Worm (Caenorhabditis elegans): ENCODE measurements around the gene nhr-21.

Gene nhr-21

DNA sequence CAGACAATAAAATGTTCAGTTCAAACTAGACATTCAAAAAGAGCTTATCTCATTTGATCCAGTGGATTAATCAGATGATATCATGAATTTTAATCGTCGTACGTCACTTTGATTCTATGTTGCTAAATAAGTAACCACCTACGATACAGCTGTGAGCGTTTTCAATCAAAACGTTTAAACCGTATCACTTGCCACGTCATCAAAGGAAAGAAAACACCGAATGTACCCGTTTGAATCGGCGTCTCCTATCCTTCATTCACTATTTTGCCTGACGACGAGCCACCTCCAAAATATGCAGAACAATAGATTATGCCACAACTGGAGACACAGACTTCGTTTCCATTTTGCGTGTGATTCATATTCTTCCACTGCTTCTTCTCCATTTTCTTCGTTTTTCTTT lies 6.8 kb downstream of the nhr-21 start:
- TF ChIP-seq B0019.2 (GFP tag; conservative IDR thresholded peaks at IDR 0.05), result no peak
- TF ChIP-seq dox-1 (GFP tag; IDR thresholded peaks at IDR 0.05), result no peak
- TF ChIP-seq C17E4.6 (GFP tag; IDR thresholded peaks at IDR 0.05), result no peak
- TF ChIP-seq attf-6 (GFP tag; IDR thresholded peaks at IDR 0.05), result no peak
- TF ChIP-seq lin-35 (GFP tag; optimal IDR thresholded peaks at IDR 0.05), result no peak
- TF ChIP-seq nhr-90 (tag; optimal IDR thresholded peaks at IDR 0.05), result no peak
- TF ChIP-seq K11D2.4 (GFP tag; IDR thresholded peaks at IDR 0.05), result no peak
- no peak for TF ChIP-seq zfh-2 (GFP tag; conservative IDR thresholded peaks at IDR 0.05)
- no peak for TF ChIP-seq sea-2 (GFP tag; IDR thresholded peaks at IDR 0.05)
- TF ChIP-seq ceh-40 (GFP tag; IDR thresholded peaks at IDR 0.05), result no peak

DNA sequence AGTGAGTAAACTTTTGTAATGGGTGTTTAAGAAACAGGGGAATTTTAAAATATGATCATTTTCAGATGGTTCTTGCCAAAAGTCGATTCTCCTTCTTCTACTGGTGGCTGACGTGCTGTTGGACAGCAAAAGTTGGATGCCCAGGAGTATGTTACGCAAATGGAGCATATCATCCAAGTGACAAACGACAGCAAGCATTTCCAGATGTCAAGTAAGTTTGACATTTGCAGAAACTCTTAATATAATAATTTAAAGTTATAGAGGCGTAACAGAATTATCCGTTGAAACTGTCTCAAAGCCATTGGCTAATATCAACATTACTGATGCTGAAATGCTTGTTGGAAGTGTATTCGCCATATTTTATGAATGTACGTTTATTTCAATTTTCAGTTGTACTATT lies 9.0 kb downstream of the nhr-21 start:
- TF ChIP-seq egrh-3 (GFP tag; IDR thresholded peaks at IDR 0.05) (no peak), efl-1 (GFP tag; optimal IDR thresholded peaks at IDR 0.05) (no peak), nhr-179 (tag; optimal IDR thresholded peaks at IDR 0.05) (no peak), xnd-1 (tag; optimal IDR thresholded peaks at IDR 0.05) (no peak), madf-8 (GFP tag; conservative IDR thresholded peaks at IDR 0.05) (no peak), K11D2.4 (GFP tag; IDR thresholded peaks at IDR 0.05) (no peak), nhr-27 (tag; optimal IDR thresholded peaks at IDR 0.05) (no peak), ceh-91 (GFP tag; IDR thresholded peaks at IDR 0.05) (no peak), hlh-12 (tag; optimal IDR thresholded peaks at IDR 0.05) (no peak), snpc-4 (GFP tag; optimal IDR thresholded peaks at IDR 0.05) (no peak), snpc-4 (tag; optimal IDR thresholded peaks at IDR 0.05) (no peak), pha-4 (tag; optimal IDR thresholded peaks at IDR 0.05) (no peak), rpc-1 (optimal IDR thresholded peaks at IDR 0.05) (no peak), rpc-1 (tag; optimal IDR thresholded peaks at IDR 0.05) (no peak)

DNA sequence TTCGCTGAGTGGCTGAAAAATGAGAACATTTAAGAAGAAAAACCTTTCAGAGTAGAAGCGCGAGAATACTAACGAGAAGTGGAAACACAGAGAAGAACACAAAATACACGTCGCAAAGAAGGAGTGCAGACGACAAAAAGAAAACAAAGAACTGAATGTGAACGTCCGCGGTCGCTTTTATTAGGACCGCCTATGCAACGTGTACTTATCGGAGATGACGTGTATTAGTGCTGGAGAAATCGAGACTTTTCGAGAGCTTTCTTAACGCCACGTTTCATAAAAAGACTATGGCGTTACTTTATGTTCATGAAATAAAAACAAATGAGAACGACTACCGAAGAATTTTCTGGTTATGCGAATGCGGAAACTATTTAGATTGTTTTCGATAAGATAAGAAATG lies 13.5 kb downstream of the nhr-21 start, which contains the start of gene hsp-4:
TSS of gene hsp-4 (minus strand) at position 139 of the 400 bp plus-strand sequence.
- peak in 1 of 2 experiments; percentile 70 for TF ChIP-seq let-607 (tag; optimal IDR thresholded peaks at IDR 0.05)
- no peak for TF ChIP-seq sea-2 (GFP tag; IDR thresholded peaks at IDR 0.05)
- TF ChIP-seq nhr-179 (tag; optimal IDR thresholded peaks at IDR 0.05), result no peak
- no peak for TF ChIP-seq somi-1 (GFP tag; optimal IDR thresholded peaks at IDR 0.05)
- TF ChIP-seq aptf-2 (GFP tag; conservative IDR thresholded peaks at IDR 0.05), result 0 out of 2 replicates have a peak, but pooled peaks have one; percentile 9
- TF ChIP-seq nfya-2 (GFP tag; IDR thresholded peaks at IDR 0.05), result no peak
- no peak for TF ChIP-seq repo-1 (tag; optimal IDR thresholded peaks at IDR 0.05)
- peak; percentile 54; the same call in 1 of the 2 replicates for TF ChIP-seq hsf-1 (GFP tag; IDR thresholded peaks at IDR 0.05)
- no peak for TF ChIP-seq madf-10 (tag; optimal IDR thresholded peaks at IDR 0.05)
- TF ChIP-seq cebp-1 (GFP tag; IDR thresholded peaks at IDR 0.05), result no peak
- TF ChIP-seq cebp-1 (tag; optimal IDR thresholded peaks at IDR 0.05), result no peak
- TF ChIP-seq chd-7 (tag; optimal IDR thresholded peaks at IDR 0.05), result no peak
- TF ChIP-seq Y53F4B.3 (GFP tag; IDR thresholded peaks at IDR 0.05), result no peak
- no peak for TF ChIP-seq hmg-1.2 (GFP tag; IDR thresholded peaks at IDR 0.05)

DNA sequence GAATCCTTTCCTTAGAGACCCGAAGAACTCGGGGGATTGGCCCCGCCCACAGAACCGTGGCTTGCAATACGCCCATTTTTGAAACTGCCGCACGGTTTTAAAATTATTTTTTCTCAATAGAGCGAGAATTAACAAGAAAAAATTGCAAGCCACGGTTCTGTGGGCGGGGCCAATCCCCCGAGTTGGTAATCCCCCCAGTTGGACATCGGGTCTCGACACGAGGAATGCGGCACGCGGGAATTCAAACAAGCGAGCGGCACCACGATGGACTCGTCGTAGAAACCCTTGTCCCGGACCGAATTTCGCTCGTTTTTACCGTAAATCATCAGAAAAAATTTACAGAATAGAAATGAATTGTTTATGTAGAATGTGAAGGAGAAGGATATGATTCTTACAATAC lies 14.0 kb downstream of the nhr-21 start:
- TF ChIP-seq ztf-18 (tag; optimal IDR thresholded peaks at IDR 0.05) (peak; percentile 30), attf-6 (GFP tag; IDR thresholded peaks at IDR 0.05) (0 out of 2 replicates have a peak, but pooled peaks have one; percentile 38), lsl-1 (GFP tag; optimal IDR thresholded peaks at IDR 0.05) (peak; percentile 65), sptf-2 (GFP tag; optimal IDR thresholded peaks at IDR 0.05) (no peak), F49E8.2 (tag; optimal IDR thresholded peaks at IDR 0.05; ENCODE audit: insufficient read depth) (peak; percentile 50), F33H1.4 (GFP tag; IDR thresholded peaks at IDR 0.05) (peak; percentile 76), madf-6 (GFP tag; IDR thresholded peaks at IDR 0.05) (peak; percentile 79), dpl-1 (GFP tag; optimal IDR thresholded peaks at IDR 0.05) (peak; percentile 40), ceh-27 (GFP tag; optimal IDR thresholded peaks at IDR 0.05) (no peak), pbrm-1 (GFP tag; IDR thresholded peaks at IDR 0.05) (0 out of 2 replicates have a peak, but pooled peaks have one; percentile 16), ceh-91 (GFP tag; IDR thresholded peaks at IDR 0.05) (peak; percentile 58), ceh-100 (GFP tag; IDR thresholded peaks at IDR 0.05) (peak; percentile 70), attf-3 (GFP tag; conservative IDR thresholded peaks at IDR 0.05) (0 out of 2 replicates have a peak, but pooled peaks have one; percentile 8), madf-8 (GFP tag; conservative IDR thresholded peaks at IDR 0.05) (peak; percentile 56; the same call in 1 of the 2 replicates), aptf-2 (GFP tag; conservative IDR thresholded peaks at IDR 0.05) (0 out of 2 replicates have a peak, but pooled peaks have one; percentile 22)
